Worm (Caenorhabditis elegans) whole organism, L1 larva: Measurements from ENCODE around the gene grd-3.
A peak's percentile ranks its signal among the peaks of the same experiment; 100 is the strongest.

Experiments used
- C16A3.4 ChIP-seq: fragments of 150-350 bp; optimal IDR thresholded peaks from 2 replicates; lab custom pipeline; 2014; ENCODE audit warnings: missing biosample characterization, missing genetic modification characterization
- C34B4.2 ChIP-seq: sonication (generic microtip); optimal IDR thresholded peaks from 2 replicates; lab custom pipeline; 2017; ENCODE audit warnings: mild to moderate bottlenecking, missing genetic modification characterization, missing compliant biosample characterization
- Y116A8C.19 ChIP-seq: sonication (generic microtip); optimal IDR thresholded peaks from 2 replicates; lab custom pipeline; 2016; ENCODE audit warnings: missing compliant biosample characterization, missing genetic modification characterization, borderline replicate concordance
- alr-1 ChIP-seq: fragments of 200-800 bp; sonication (Bioruptor generic); optimal IDR thresholded peaks from 2 replicates; lab custom pipeline; 2018; ENCODE audit warnings: borderline replicate concordance, mild to moderate bottlenecking, missing genetic modification characterization, missing compliant biosample characterization
- blmp-1 ChIP-seq: fragments of 150-350 bp; optimal IDR thresholded peaks from 2 replicates; lab custom pipeline; 2014; ENCODE audit warnings: missing biosample characterization, missing genetic modification characterization
- ceh-8 ChIP-seq: fragments of 200-800 bp; sonication (Bioruptor generic); optimal IDR thresholded peaks from 2 replicates; lab custom pipeline; 2018; ENCODE audit warnings: mild to moderate bottlenecking, missing genetic modification characterization, moderate library complexity, missing compliant biosample characterization
- ceh-82 ChIP-seq, 3 experiments: fragments of 150-350 bp in 1 of 3; sonication (generic microtip) in 2 of 3; optimal IDR thresholded peaks; 2 replicates each; lab custom pipeline; 2014 to 2017; ENCODE audit warnings: missing biosample characterization in 3 of 3, missing genetic modification characterization in 3 of 3
- ceh-88 ChIP-seq: fragments of 200-800 bp; sonication (Bioruptor generic); IDR thresholded peaks from 2 replicates; pipeline ENCODE4 v1.3.6; 2022; ENCODE audit warnings: missing genetic modification characterization, missing compliant biosample characterization
- ces-1 ChIP-seq: fragments of 150-350 bp; optimal IDR thresholded peaks from 2 replicates; lab custom pipeline; 2014; ENCODE audit warnings: missing biosample characterization, missing genetic modification reagents, missing genetic modification characterization
- dsc-1 ChIP-seq: sonication (generic microtip); optimal IDR thresholded peaks from 2 replicates; lab custom pipeline; 2016; ENCODE audit warnings: mild to moderate bottlenecking, missing genetic modification characterization, missing compliant biosample characterization
- efl-1 ChIP-seq, 4 experiments: fragments of 150-350 bp; optimal IDR thresholded peaks in 3 of 4; peaks in 1 of 4; 1 replicate in 1 of 4; 2 replicates in 3 of 4; lab custom pipeline; 2014; ENCODE audit warnings: missing biosample characterization in 2 of 4, missing genetic modification characterization in 2 of 4, missing genetic modification reagents in 2 of 4
- efl-3 ChIP-seq: fragments of 200-800 bp; sonication (Bioruptor generic); optimal IDR thresholded peaks from 2 replicates; lab custom pipeline; 2018; ENCODE audit warnings: mild to moderate bottlenecking, missing genetic modification characterization, missing compliant biosample characterization
- egl-13 ChIP-seq: sonication (generic microtip); optimal IDR thresholded peaks from 2 replicates; lab custom pipeline; 2016; ENCODE audit warnings: missing genotype, missing genetic modification reagents, missing genetic modification characterization, missing compliant biosample characterization
- fkh-4 ChIP-seq: sonication (generic microtip); optimal IDR thresholded peaks from 2 replicates; lab custom pipeline; 2016; ENCODE audit warnings: missing compliant biosample characterization, missing genetic modification characterization, borderline replicate concordance
- fos-1 ChIP-seq: fragments of 150-350 bp; optimal IDR thresholded peaks from 2 replicates; lab custom pipeline; 2014; ENCODE audit warnings: missing biosample characterization, missing genetic modification characterization
- hlh-4 ChIP-seq: sonication (generic microtip); optimal IDR thresholded peaks from 2 replicates; lab custom pipeline; 2016; ENCODE audit warnings: mild to moderate bottlenecking, missing genetic modification characterization, missing compliant biosample characterization
- hpl-2 ChIP-seq: fragments of 150-350 bp; optimal IDR thresholded peaks from 2 replicates; lab custom pipeline; 2014; ENCODE audit warnings: missing biosample characterization, missing genetic modification reagents, missing genetic modification characterization
- irx-1 ChIP-seq: sonication (generic microtip); optimal IDR thresholded peaks from 2 replicates; lab custom pipeline; 2016; ENCODE audit warnings: missing genetic modification characterization, missing compliant biosample characterization
- jun-1 ChIP-seq: fragments of 150-350 bp; optimal IDR thresholded peaks from 2 replicates; lab custom pipeline; 2014; ENCODE audit warnings: missing biosample characterization, missing genetic modification reagents, missing genetic modification characterization
- lin-13 ChIP-seq: fragments of 150-350 bp; optimal IDR thresholded peaks from 2 replicates; lab custom pipeline; 2014; ENCODE audit warnings: missing biosample characterization, missing genetic modification reagents, missing genetic modification characterization
- lin-15B ChIP-seq: fragments of 150-350 bp; sonication (generic microtip); optimal IDR thresholded peaks from 3 replicates; lab custom pipeline; 2014; ENCODE audit warnings: missing biosample characterization, missing genetic modification characterization
- lin-35 ChIP-seq, 2 experiments: fragments of 150-350 bp; optimal IDR thresholded peaks; 2 replicates each; lab custom pipeline; 2014; ENCODE audit warnings: missing biosample characterization in 2 of 2, missing genetic modification characterization in 2 of 2, missing genetic modification reagents in 2 of 2
- lin-39 ChIP-seq: fragments of 150-350 bp; optimal IDR thresholded peaks from 2 replicates; lab custom pipeline; 2014; ENCODE audit warnings: missing biosample characterization, missing genetic modification reagents, missing genetic modification characterization
- mef-2 ChIP-seq: fragments of 150-350 bp; optimal IDR thresholded peaks from 2 replicates; lab custom pipeline; 2014; ENCODE audit warnings: missing biosample characterization, missing genetic modification characterization
- mep-1 ChIP-seq: fragments of 150-350 bp; optimal IDR thresholded peaks from 2 replicates; lab custom pipeline; 2014; ENCODE audit warnings: missing biosample characterization, missing genetic modification characterization
- nhr-237 ChIP-seq: fragments of 150-350 bp; optimal IDR thresholded peaks from 2 replicates; lab custom pipeline; 2014; ENCODE audit warnings: missing biosample characterization, missing genetic modification characterization
- nhr-71 ChIP-seq: sonication (generic microtip); optimal IDR thresholded peaks from 2 replicates; lab custom pipeline; 2016; ENCODE audit warnings: mild to moderate bottlenecking, missing genetic modification characterization, moderate library complexity, missing compliant biosample characterization
- nhr-84 ChIP-seq: sonication (generic microtip); optimal IDR thresholded peaks from 2 replicates; lab custom pipeline; 2017; ENCODE audit warnings: missing biosample characterization, missing genetic modification characterization
- nhr-90 ChIP-seq: sonication (generic microtip); optimal IDR thresholded peaks from 2 replicates; lab custom pipeline; 2016; ENCODE audit warnings: mild to moderate bottlenecking, missing genetic modification characterization, missing compliant biosample characterization; ENCODE audit not compliant: poor library complexity
- pag-3 ChIP-seq: sonication (generic microtip); optimal IDR thresholded peaks from 2 replicates; lab custom pipeline; 2017; ENCODE audit warnings: missing genetic modification characterization, mild to moderate bottlenecking, missing compliant biosample characterization, antibody characterized with exemption, borderline replicate concordance; ENCODE audit not compliant: insufficient read depth
- snpc-4 ChIP-seq: fragments of 150-350 bp; optimal IDR thresholded peaks from 2 replicates; lab custom pipeline; 2014; ENCODE audit warnings: missing biosample characterization, missing genetic modification characterization
- sup-37 ChIP-seq: fragments of 200-800 bp; sonication (Bioruptor generic); optimal IDR thresholded peaks from 2 replicates; lab custom pipeline; 2018; ENCODE audit warnings: mild to moderate bottlenecking, missing genetic modification characterization, missing compliant biosample characterization
- tlp-1 ChIP-seq: fragments of 150-350 bp; optimal IDR thresholded peaks from 2 replicates; lab custom pipeline; 2014; ENCODE audit warnings: missing biosample characterization, missing genetic modification characterization
- unc-130 ChIP-seq: fragments of 150-350 bp; optimal IDR thresholded peaks from 2 replicates; lab custom pipeline; 2017; ENCODE audit warnings: missing biosample characterization, missing genetic modification characterization, inconsistent platforms
- unc-98 ChIP-seq: fragments of 200-800 bp; sonication (Bioruptor generic); IDR thresholded peaks from 2 replicates; pipeline ENCODE4 v1.3.6; 2022; ENCODE audit warnings: missing genetic modification characterization, missing compliant biosample characterization
- vab-15 ChIP-seq: sonication (generic microtip); optimal IDR thresholded peaks from 2 replicates; lab custom pipeline; 2017; ENCODE audit warnings: missing genotype, mild to moderate bottlenecking, missing genetic modification characterization, missing compliant biosample characterization
- zip-4 ChIP-seq: fragments of 200-800 bp; sonication (Bioruptor generic); optimal IDR thresholded peaks from 2 replicates; lab custom pipeline; 2018; ENCODE audit warnings: mild to moderate bottlenecking, missing genetic modification characterization, moderate library complexity, missing compliant biosample characterization
- ztf-11 ChIP-seq, 2 experiments: sonication (generic microtip); optimal IDR thresholded peaks; 2 replicates each; lab custom pipeline; 2016 to 2017; ENCODE audit warnings: missing genetic modification characterization in 2 of 2, missing biosample characterization in 1 of 2, missing compliant biosample characterization in 1 of 2
- ztf-4 ChIP-seq: fragments of 150-350 bp; optimal IDR thresholded peaks from 2 replicates; lab custom pipeline; 2014; ENCODE audit warnings: missing biosample characterization, missing genetic modification characterization

The grd-3 gene

ce11 chrIV:3444101-3444500 lies 4.6 kb downstream of the grd-3 start, which contains the start of gene F09D12.2:
F09D12.2 (minus strand) TSS chrIV:3444201.
- TF ChIP-seq jun-1 (no peak), ceh-82 (tag; optimal IDR thresholded peaks at IDR 0.05; lab: Kevin White, UChicago) (no peak), lin-35 (GFP tag; optimal IDR thresholded peaks at IDR 0.05; lab: Kevin White, UChicago) (no peak), lin-13 (GFP tag; lab: Kevin White, UChicago) (no peak), mep-1 (tag; lab: Kevin White, UChicago) (no peak), nhr-71 (tag; lab: Kevin White, UChicago) (no peak)

- no peak for TF ChIP-seq C34B4.2 (tag; lab: Kevin White, UChicago)
- TF ChIP-seq nhr-90 = no peak
- TF ChIP-seq tlp-1 (tag; lab: Kevin White, UChicago) = no peak
- no peak for TF ChIP-seq nhr-237
- no peak for TF ChIP-seq nhr-84 (tag; lab: Kevin White, UChicago)
- TF ChIP-seq sup-37 = no peak
- no peak for TF ChIP-seq Y116A8C.19 (tag; lab: Kevin White, UChicago)
Measured at ce11 chrIV:3444614-3445013, 5.2 kb downstream of the grd-3 start, which contains the start of gene F58E2.5. F58E2.5 (plus strand) TSS chrIV:3444914.

- TF ChIP-seq lin-15B (tag; lab: Kevin White, UChicago) = no peak
- no peak for TF ChIP-seq fos-1
- no peak for TF ChIP-seq alr-1 (tag; lab: Kevin White, UChicago)
- TF ChIP-seq fkh-4 (tag; lab: Kevin White, UChicago) = no peak
- TF ChIP-seq ces-1 (GFP tag; lab: Kevin White, UChicago) = no peak
- TF ChIP-seq snpc-4 (tag; lab: Kevin White, UChicago) = no peak
- TF ChIP-seq mef-2 (tag; lab: Kevin White, UChicago) = no peak
- TF ChIP-seq pag-3 (tag; lab: Kevin White, UChicago) = no peak
- TF ChIP-seq mep-1 (tag; lab: Kevin White, UChicago) = no peak
- TF ChIP-seq efl-3 = no peak
- TF ChIP-seq vab-15 (tag; lab: Kevin White, UChicago) = no peak
- TF ChIP-seq zip-4 = no peak
- TF ChIP-seq ceh-88 (GFP tag; lab: Robert Waterston, UW) = no peak
- TF ChIP-seq, all 84 proteins: peak for 0
Measured at ce11 chrIV:3447350-3447749, 7.9 kb downstream of the grd-3 start.

ce11 chrIV:3452516-3452915 lies 13.1 kb downstream of the grd-3 start:
- TF ChIP-seq irx-1 = no peak

DNA sequence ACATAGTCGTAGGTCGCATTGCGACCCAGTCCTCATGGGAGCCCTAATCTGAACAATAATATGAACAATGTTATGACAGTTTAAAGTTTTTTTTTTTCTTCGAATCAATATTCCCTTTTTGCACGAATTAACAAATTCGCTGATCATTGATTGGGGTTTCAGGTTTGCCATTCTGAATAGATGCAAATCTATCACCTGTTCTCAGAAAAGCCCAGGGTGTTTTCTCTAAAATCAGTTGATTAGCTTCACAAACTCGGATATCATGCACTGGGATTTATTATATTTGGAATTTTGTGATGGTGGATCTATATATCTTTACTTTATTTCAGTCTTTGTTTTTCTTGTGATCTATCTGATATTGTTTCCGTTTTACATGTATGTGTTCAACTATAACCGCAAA lies 13.9 kb downstream of the grd-3 start, which contains the start of gene srz-23:
TSS of gene srz-23 (plus strand) at position 263 of the 400 bp plus-strand sequence.
- TF ChIP-seq hlh-4 (tag; lab: Kevin White, UChicago) (peak; percentile 93), alr-1 (tag; lab: Kevin White, UChicago) (no peak)

DNA sequence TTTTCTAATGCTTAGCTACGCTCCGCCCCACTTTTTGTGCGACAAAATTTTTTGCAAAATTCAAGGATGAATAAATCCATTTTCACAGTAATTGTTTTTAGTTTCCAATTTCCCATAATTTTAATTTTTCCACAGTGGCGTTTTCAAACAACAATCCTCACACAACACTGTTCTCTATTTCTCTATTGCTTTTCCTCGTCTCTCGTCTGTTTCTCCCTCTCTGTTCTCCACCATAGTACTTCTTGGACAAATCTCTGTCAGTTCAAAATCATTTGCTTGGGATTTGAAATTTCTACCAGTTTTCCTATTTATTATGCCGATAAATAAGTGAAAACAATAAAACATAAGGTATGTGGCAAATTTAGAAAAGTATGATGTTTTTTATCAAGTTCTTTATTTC lies 23.8 kb downstream of the grd-3 start, which contains the start of gene F58E2.4:
TSS of gene F58E2.4 (plus strand) at position 134 of the 400 bp plus-strand sequence.
- TF ChIP-seq zip-4 (no peak), blmp-1 (tag; lab: Kevin White, UChicago) (peak; percentile 21), efl-1 (optimal IDR thresholded peaks at IDR 0.05; lab: Kevin White, UChicago) (peak in 1 of 2 experiments; percentile 53), efl-1 (GFP tag; optimal IDR thresholded peaks at IDR 0.05 in 1 of 2; lab: Kevin White, UChicago) (no peak)

- TF ChIP-seq lin-15B (tag; lab: Kevin White, UChicago) (no peak), ztf-11 (tag; optimal IDR thresholded peaks at IDR 0.05; lab: Kevin White, UChicago) (no peak), C34B4.2 (tag; lab: Kevin White, UChicago) (no peak), unc-98 (GFP tag; lab: Robert Waterston, UW) (no peak), pag-3 (tag; lab: Kevin White, UChicago) (no peak), lin-39 (no peak), dsc-1 (tag; lab: Kevin White, UChicago) (no peak), lin-35 (GFP tag; optimal IDR thresholded peaks at IDR 0.05; lab: Kevin White, UChicago) (no peak), ztf-4 (tag; lab: Kevin White, UChicago) (no peak), ceh-8 (no peak), efl-3 (no peak), hpl-2 (GFP tag; lab: Kevin White, UChicago) (no peak), fkh-4 (tag; lab: Kevin White, UChicago) (no peak), blmp-1 (tag; lab: Kevin White, UChicago) (no peak), mep-1 (tag; lab: Kevin White, UChicago) (no peak), egl-13 (tag; lab: Kevin White, UChicago) (no peak), C16A3.4 (tag; lab: Kevin White, UChicago) (no peak), unc-130 (tag; lab: Kevin White, UChicago) (no peak)
Measured at ce11 chrIV:3467128-3467527, 27.7 kb downstream of the grd-3 start, which contains the start of gene F58E2.3. F58E2.3 (plus strand) TSS chrIV:3467428.
